Worm (Caenorhabditis elegans): ENCODE results near the gene pgap-2.

pgap-2 gene

ce11 chrIII:4748109-4748508, 42.8 kb downstream of the pgap-2 start, which contains the start of gene col-89:
TSS of gene col-89 (plus strand) at chrIII:4748127.
- TF ChIP-seq zip-4 (GFP tag; optimal IDR thresholded peaks at IDR 0.05), result no peak
- no peak for TF ChIP-seq nhr-12 (tag; optimal IDR thresholded peaks at IDR 0.05)
- no peak for TF ChIP-seq efl-1 (optimal IDR thresholded peaks at IDR 0.05)
- peak in 1 of 2 experiments; percentile 66 for TF ChIP-seq efl-1 (GFP tag; optimal IDR thresholded peaks at IDR 0.05 in 1 of 2)

ce11 chrIII:4748666-4749065, 43.4 kb downstream of the pgap-2 start:
- no peak for TF ChIP-seq pag-3 (tag; optimal IDR thresholded peaks at IDR 0.05; ENCODE audit: borderline replicate concordance, insufficient read depth)
- no peak for TF ChIP-seq efl-1 (optimal IDR thresholded peaks at IDR 0.05)
- peak in 1 of 2 experiments; percentile 10 for TF ChIP-seq efl-1 (GFP tag; optimal IDR thresholded peaks at IDR 0.05 in 1 of 2)
- no peak for TF ChIP-seq mef-2 (tag; optimal IDR thresholded peaks at IDR 0.05)

ce11 chrIII:4752569-4752968, 47.3 kb downstream of the pgap-2 start:
- TF ChIP-seq C04F5.9 (tag; optimal IDR thresholded peaks at IDR 0.05), result peak; percentile 95
- TF ChIP-seq grh-1 (GFP tag; IDR thresholded peaks at IDR 0.05), result 0 out of 2 replicates have a peak, but pooled peaks have one; percentile 29
- peak; percentile 59 for TF ChIP-seq isw-1 (GFP tag; IDR thresholded peaks at IDR 0.05)
- TF ChIP-seq mab-9 (GFP tag; IDR thresholded peaks at IDR 0.05), result 0 out of 2 replicates have a peak, but pooled peaks have one; percentile 34
- TF ChIP-seq nhr-19 (GFP tag; conservative IDR thresholded peaks at IDR 0.05), result peak; percentile 64
- peak in 1 of 2 experiments; percentile 23 for TF ChIP-seq lsy-2 (tag; optimal IDR thresholded peaks at IDR 0.05)

- TF ChIP-seq mab-9 (GFP tag; IDR thresholded peaks at IDR 0.05), result peak; percentile 72
- no peak for TF ChIP-seq pag-3 (tag; optimal IDR thresholded peaks at IDR 0.05; ENCODE audit: borderline replicate concordance, insufficient read depth)
- peak; percentile 64 for TF ChIP-seq sox-4 (tag; optimal IDR thresholded peaks at IDR 0.05)
- peak; percentile 49 for TF ChIP-seq elt-2 (tag; optimal IDR thresholded peaks at IDR 0.05)
- peak; percentile 88 for TF ChIP-seq unc-86 (tag; optimal IDR thresholded peaks at IDR 0.05)
- peak; percentile 92 for TF ChIP-seq rnt-1 (tag; optimal IDR thresholded peaks at IDR 0.05)
- TF ChIP-seq sup-37 (GFP tag; optimal IDR thresholded peaks at IDR 0.05), result peak; percentile 38
- peak; percentile 47 for TF ChIP-seq snpc-4 (tag; optimal IDR thresholded peaks at IDR 0.05)
- TF ChIP-seq nhr-20 (tag; optimal IDR thresholded peaks at IDR 0.05), result peak; percentile 91
- no peak; the same call in 1 of the 2 replicates for TF ChIP-seq unc-98 (GFP tag; IDR thresholded peaks at IDR 0.05)
- TF ChIP-seq ces-1 (GFP tag; optimal IDR thresholded peaks at IDR 0.05), result no peak
- TF ChIP-seq lin-15B (tag; optimal IDR thresholded peaks at IDR 0.05), result peak; percentile 92
- TF ChIP-seq nhr-84 (tag; optimal IDR thresholded peaks at IDR 0.05), result no peak
- peak; percentile 52 for TF ChIP-seq fkh-4 (tag; optimal IDR thresholded peaks at IDR 0.05; ENCODE audit: borderline replicate concordance)
- peak; percentile 97 for TF ChIP-seq unc-130 (tag; optimal IDR thresholded peaks at IDR 0.05)
- no peak for TF ChIP-seq hlh-4 (tag; optimal IDR thresholded peaks at IDR 0.05)
- TF ChIP-seq lin-35 (GFP tag; optimal IDR thresholded peaks at IDR 0.05), result peak; percentile 92 to 95
- TF ChIP-seq nhr-12 (tag; optimal IDR thresholded peaks at IDR 0.05), result no peak
- TF ChIP-seq unc-30 (tag; optimal IDR thresholded peaks at IDR 0.05), result no peak
- peak in 1 of 2 experiments; percentile 72 for TF ChIP-seq ztf-11 (tag; optimal IDR thresholded peaks at IDR 0.05)
- peak; percentile 55 for TF ChIP-seq hpl-2 (GFP tag; optimal IDR thresholded peaks at IDR 0.05)
- TF ChIP-seq nhr-76 (tag; optimal IDR thresholded peaks at IDR 0.05), result no peak
- peak; percentile 75 for TF ChIP-seq lir-3 (tag; optimal IDR thresholded peaks at IDR 0.05; ENCODE audit: poor library complexity)
- peak; percentile 85 for TF ChIP-seq irx-1 (tag; optimal IDR thresholded peaks at IDR 0.05)
- peak; percentile 66 for TF ChIP-seq aly-2 (tag; optimal IDR thresholded peaks at IDR 0.05)
- peak; percentile 98 for TF ChIP-seq mep-1 (tag; optimal IDR thresholded peaks at IDR 0.05)
- TF ChIP-seq dpl-1 (GFP tag; optimal IDR thresholded peaks at IDR 0.05), result peak; percentile 88 to 93 (median 93)
- peak; percentile 92 for TF ChIP-seq swsn-7 (tag; optimal IDR thresholded peaks at IDR 0.05)
- TF ChIP-seq tlp-1 (tag; optimal IDR thresholded peaks at IDR 0.05), result no peak
- no peak for TF ChIP-seq ets-5 (GFP tag; IDR thresholded peaks at IDR 0.05)
- no peak for TF ChIP-seq C34B4.2 (tag; optimal IDR thresholded peaks at IDR 0.05)
- TF ChIP-seq lin-39 (tag; optimal IDR thresholded peaks at IDR 0.05), result peak; percentile 77
- TF ChIP-seq pqm-1 (tag; optimal IDR thresholded peaks at IDR 0.05), result no peak
- TF ChIP-seq ceh-82 (tag; optimal IDR thresholded peaks at IDR 0.05), result peak; percentile 93 to 94 (median 93)
- TF ChIP-seq nhr-11 (tag; optimal IDR thresholded peaks at IDR 0.05), result peak; percentile 74
- peak; percentile 88 for TF ChIP-seq fos-1 (tag; optimal IDR thresholded peaks at IDR 0.05)
- peak in 5 of 6 experiments; percentile 13 to 90 (median 75) for TF ChIP-seq elt-3 (tag; optimal IDR thresholded peaks at IDR 0.05)
These were observed 48.8 kb downstream of the pgap-2 start, which contains the start of the genes rps-0 and rbg-3 for ce11 chrIII:4754001-4754561. TSS of gene rps-0 (minus strand) at chrIII:4754051. TSS of gene rbg-3 (plus strand) at chrIII:4754424.
